Worm (Caenorhabditis elegans): ENCODE results near the gene nlp-19.

Gene nlp-19

DNA sequence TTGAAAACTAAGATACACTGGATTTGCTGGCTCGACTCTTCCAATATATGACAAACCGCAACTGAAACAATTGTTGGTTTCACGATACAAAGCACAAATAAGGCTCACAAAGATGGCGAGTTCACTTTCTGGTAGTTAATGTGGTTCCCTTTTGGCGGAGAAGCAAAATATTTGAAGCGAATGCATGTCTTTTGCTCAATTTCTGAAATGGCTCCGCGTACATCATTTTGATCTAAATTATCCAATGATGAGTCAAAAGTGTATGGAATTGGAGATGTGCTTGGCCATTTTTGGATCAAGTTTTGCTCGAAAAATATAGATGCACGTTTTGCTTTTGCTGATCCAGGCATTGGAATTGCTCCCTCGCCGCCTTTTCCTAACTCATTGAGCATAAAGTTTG lies 3.2 kb downstream of the nlp-19 start:
- no peak for TF ChIP-seq klf-2 (GFP tag; conservative IDR thresholded peaks at IDR 0.05)
- TF ChIP-seq ref-1 (GFP tag; conservative IDR thresholded peaks at IDR 0.05), result no peak
- TF ChIP-seq ztf-29 (GFP tag; IDR thresholded peaks at IDR 0.05), result no peak
- TF ChIP-seq med-1 (GFP tag; optimal IDR thresholded peaks at IDR 0.05; ENCODE audit: insufficient read depth), result no peak
- TF ChIP-seq T22C8.4 (GFP tag; IDR thresholded peaks at IDR 0.05), result no peak
- TF ChIP-seq flt-1 (GFP tag; IDR thresholded peaks at IDR 0.05), result no peak
- TF ChIP-seq cog-1 (tag; optimal IDR thresholded peaks at IDR 0.05), result no peak
- no peak for TF ChIP-seq ztf-23 (GFP tag; IDR thresholded peaks at IDR 0.05)
- no peak for TF ChIP-seq tab-1 (GFP tag; IDR thresholded peaks at IDR 0.05)

DNA sequence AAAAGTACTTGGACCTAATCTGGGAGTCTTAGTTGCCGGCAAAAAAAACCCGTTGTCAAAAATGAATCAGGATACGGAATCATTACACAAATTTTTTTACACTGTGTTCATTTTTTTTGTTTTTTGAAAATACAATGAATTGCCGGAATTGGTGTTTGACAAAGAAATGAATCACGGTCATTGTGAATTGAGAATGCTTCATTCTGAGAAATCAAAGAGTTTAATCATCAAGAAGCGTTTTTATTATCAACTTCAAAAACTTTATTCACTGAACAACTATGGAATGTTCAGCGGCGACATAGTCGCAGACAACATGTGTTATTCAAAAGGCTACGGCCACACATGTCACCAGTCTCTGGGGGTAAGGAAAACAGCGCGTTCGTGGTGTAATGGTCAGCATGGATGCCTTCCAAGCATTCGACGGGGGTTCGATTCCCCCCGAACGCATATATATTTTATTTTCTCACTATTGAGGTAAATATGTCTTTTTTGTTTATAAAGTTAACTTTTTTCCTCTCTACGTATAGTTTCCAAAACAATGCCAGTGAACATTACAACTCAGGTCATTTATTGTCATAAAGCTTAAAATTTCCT lies 5.0 kb downstream of the nlp-19 start, which contains the start of gene nas-10:
nas-10 (minus strand) TSS at position 51 of the 594 bp plus-strand sequence.
- TF ChIP-seq ztf-23 (GFP tag; IDR thresholded peaks at IDR 0.05) (peak; percentile 95), ref-1 (GFP tag; conservative IDR thresholded peaks at IDR 0.05) (peak; percentile 75), T22C8.4 (GFP tag; IDR thresholded peaks at IDR 0.05) (peak; percentile 90), flt-1 (GFP tag; IDR thresholded peaks at IDR 0.05) (peak; percentile 95), med-1 (GFP tag; optimal IDR thresholded peaks at IDR 0.05; ENCODE audit: insufficient read depth) (no peak), cog-1 (tag; optimal IDR thresholded peaks at IDR 0.05) (peak; percentile 79), klf-2 (GFP tag; conservative IDR thresholded peaks at IDR 0.05) (peak; percentile 87), ztf-29 (GFP tag; IDR thresholded peaks at IDR 0.05) (peak; percentile 82), tab-1 (GFP tag; IDR thresholded peaks at IDR 0.05) (peak; percentile 90)

DNA sequence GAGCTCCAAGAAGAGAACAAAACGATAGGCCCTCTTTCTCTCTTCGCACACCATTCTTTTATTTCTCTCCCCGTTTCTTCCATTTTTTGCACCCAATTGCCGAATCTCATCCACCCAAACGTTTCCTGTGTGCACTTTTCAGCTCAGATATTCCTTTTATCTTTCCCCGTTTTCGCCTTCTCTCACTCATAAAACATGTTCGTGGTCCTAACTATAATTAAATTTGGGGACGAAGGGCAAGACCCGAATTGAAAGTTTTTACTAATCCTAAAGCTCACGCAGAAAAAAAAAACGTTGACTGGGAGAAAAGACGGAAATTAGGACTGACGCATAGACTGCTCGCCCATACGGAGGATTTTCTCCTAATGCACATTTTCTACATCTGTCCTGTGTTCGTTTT lies 7.0 kb downstream of the nlp-19 start:
- TF ChIP-seq med-1 (GFP tag; optimal IDR thresholded peaks at IDR 0.05; ENCODE audit: insufficient read depth) (no peak), cog-1 (tag; optimal IDR thresholded peaks at IDR 0.05) (no peak), T22C8.4 (GFP tag; IDR thresholded peaks at IDR 0.05) (no peak), ztf-23 (GFP tag; IDR thresholded peaks at IDR 0.05) (no peak), ref-1 (GFP tag; conservative IDR thresholded peaks at IDR 0.05) (no peak)

DNA sequence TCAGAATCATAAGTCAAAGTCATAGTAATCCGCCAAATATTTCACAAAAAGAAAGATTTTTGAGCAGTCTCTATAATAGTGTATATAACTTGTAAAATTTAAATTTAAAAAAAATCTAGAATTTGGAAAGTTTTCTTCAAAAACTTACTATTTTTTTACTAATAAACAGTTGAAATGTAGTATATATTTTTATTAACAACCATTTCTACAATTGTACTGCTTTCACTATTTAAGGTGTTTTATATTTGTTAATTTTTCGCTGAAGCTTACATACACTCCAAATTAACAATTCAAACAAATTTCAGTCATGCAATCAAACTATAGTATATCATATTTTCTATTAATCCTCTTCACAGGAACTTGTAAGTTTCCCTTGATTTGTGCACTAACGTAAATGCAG lies 7.7 kb downstream of the nlp-19 start, which contains the start of gene lge-1:
lge-1 (plus strand) TSS at position 301 of the 400 bp plus-strand sequence.
- TF ChIP-seq flt-1 (GFP tag; IDR thresholded peaks at IDR 0.05) (no peak), ztf-29 (GFP tag; IDR thresholded peaks at IDR 0.05) (no peak)

DNA sequence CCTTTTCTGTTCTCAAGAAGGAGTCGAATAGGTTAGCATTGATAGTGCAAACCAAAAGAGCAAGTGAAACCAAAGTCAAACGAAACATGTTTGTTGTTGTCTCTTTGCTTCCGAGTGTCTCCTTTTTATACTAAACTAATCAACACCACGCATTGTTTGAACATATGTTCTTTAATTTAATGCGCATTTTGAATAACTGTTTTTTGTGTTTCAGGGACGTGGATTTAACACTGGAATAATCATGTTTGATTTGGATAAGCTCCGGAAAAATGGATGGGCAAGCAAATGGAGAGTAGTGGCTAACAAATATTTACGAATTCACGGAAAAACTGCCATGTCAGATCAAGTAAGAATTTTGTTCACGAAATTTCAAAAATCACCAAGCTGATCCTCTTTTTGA lies 9.2 kb downstream of the nlp-19 start, which contains the start of gene K09C8.9:
K09C8.9 (minus strand) TSS at position 101 of the 400 bp plus-strand sequence.
- TF ChIP-seq tab-1 (GFP tag; IDR thresholded peaks at IDR 0.05), result no peak

DNA sequence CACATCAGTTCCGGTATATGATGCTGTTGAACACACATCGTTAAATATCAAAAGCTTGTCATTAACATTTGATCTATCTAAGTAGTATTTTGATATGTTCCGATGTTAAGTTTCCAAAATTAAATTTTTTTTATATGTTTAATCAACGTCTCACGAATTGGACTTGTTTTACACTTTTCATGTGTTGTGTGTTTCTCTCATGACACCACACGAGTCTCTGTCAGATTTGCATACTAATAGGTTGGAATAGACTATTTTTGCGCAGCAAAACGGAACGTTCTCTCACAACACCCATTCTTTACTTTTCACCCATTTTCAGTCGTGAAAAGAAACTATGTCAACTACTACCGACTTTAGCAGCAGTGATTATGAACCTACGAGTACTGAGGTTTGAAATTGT lies 12.1 kb downstream of the nlp-19 start, which contains the start of gene K09C8.8:
K09C8.8 (plus strand) TSS at position 301 of the 400 bp plus-strand sequence.
- TF ChIP-seq ztf-29 (GFP tag; IDR thresholded peaks at IDR 0.05) (no peak), ref-1 (GFP tag; conservative IDR thresholded peaks at IDR 0.05) (no peak), med-1 (GFP tag; optimal IDR thresholded peaks at IDR 0.05; ENCODE audit: insufficient read depth) (no peak), tab-1 (GFP tag; IDR thresholded peaks at IDR 0.05) (no peak), ztf-23 (GFP tag; IDR thresholded peaks at IDR 0.05) (no peak)

DNA sequence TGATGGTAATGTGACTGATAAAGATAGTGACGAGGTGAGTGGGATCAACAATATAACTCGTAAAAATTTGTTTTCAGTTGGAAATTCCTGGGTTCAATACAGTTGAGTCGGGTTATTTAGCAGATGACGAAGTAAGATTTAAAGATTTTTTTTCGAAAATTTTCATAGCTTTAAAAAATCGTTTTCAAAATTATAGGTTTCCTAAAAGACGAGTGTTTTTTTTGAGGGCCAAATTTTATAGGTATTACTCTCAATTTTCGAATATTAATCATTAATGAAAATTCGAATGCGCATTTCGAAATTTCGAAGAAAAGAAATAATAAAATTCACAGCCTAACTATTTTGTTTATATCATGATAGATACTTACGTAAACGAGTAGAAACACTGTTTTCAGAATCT lies 12.6 kb downstream of the nlp-19 start:
- no peak for TF ChIP-seq med-1 (GFP tag; optimal IDR thresholded peaks at IDR 0.05; ENCODE audit: insufficient read depth)
- TF ChIP-seq tab-1 (GFP tag; IDR thresholded peaks at IDR 0.05), result no peak
- no peak for TF ChIP-seq ref-1 (GFP tag; conservative IDR thresholded peaks at IDR 0.05)
- TF ChIP-seq ztf-29 (GFP tag; IDR thresholded peaks at IDR 0.05), result no peak
- TF ChIP-seq klf-2 (GFP tag; conservative IDR thresholded peaks at IDR 0.05), result no peak
- no peak for TF ChIP-seq cog-1 (tag; optimal IDR thresholded peaks at IDR 0.05)
- TF ChIP-seq T22C8.4 (GFP tag; IDR thresholded peaks at IDR 0.05), result no peak

DNA sequence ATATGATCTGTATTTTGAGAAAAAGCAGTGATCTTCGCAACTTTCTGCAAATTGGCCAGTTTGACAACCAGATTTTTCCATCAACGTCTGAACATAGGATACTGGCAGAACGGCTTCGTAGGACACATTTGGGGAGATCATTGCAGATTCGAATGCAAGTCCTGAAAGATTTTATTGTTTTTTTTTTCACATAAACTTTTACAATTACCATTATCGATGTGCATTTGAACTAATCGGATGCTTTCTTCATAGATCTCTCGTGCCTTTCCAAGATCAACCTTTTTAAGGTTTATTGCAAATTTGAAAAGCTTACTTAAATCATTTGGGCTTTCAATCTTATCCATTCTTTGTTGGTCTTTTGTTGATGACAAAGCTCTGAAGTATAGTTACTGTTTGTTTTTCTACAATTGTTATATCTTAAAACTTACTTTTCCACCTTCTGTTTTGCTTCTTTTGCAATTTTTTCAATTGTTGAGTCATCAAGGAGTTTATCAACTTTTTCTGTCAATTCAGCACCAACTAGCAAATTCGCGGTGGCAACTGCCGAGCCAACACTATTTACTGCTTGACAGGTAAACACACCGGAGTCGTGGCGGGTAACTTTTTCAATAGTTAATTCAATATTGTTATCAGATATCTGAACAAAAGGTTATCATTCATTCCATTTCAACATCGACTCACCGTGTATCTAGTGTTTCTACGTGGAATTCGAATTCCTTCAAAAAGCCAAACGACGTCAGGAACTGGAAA lies 18.1 kb downstream of the nlp-19 start:
- TF ChIP-seq ref-1 (GFP tag; conservative IDR thresholded peaks at IDR 0.05), result no peak
- TF ChIP-seq klf-2 (GFP tag; conservative IDR thresholded peaks at IDR 0.05), result no peak
- no peak for TF ChIP-seq ztf-23 (GFP tag; IDR thresholded peaks at IDR 0.05)
- TF ChIP-seq tab-1 (GFP tag; IDR thresholded peaks at IDR 0.05), result no peak
- TF ChIP-seq ztf-29 (GFP tag; IDR thresholded peaks at IDR 0.05), result no peak
- TF ChIP-seq cog-1 (tag; optimal IDR thresholded peaks at IDR 0.05), result no peak
- no peak for TF ChIP-seq flt-1 (GFP tag; IDR thresholded peaks at IDR 0.05)
- TF ChIP-seq med-1 (GFP tag; optimal IDR thresholded peaks at IDR 0.05; ENCODE audit: insufficient read depth), result no peak
- no peak for TF ChIP-seq T22C8.4 (GFP tag; IDR thresholded peaks at IDR 0.05)

DNA sequence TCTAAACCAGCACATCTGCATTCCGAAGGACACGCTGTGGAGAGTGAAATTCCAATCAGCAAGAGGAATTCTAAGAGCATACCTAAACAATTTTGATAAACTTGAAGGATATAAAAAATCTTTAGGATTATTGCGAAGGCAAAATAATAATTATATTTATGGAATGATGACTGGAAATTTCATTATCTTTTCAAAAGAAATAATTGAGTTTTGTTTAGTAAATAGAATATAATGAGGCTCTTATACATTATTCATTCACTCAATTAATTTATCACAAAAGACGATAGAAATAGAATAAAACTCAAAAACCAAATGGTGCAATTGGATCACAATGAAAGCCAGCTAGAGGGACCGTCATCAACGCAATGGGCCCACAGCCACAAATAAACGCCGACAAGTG lies 20.7 kb downstream of the nlp-19 start, which contains the start of gene pxn-2:
pxn-2 (minus strand) TSS at position 101 of the 400 bp plus-strand sequence.
- TF ChIP-seq med-1 (GFP tag; optimal IDR thresholded peaks at IDR 0.05; ENCODE audit: insufficient read depth), result no peak
- TF ChIP-seq klf-2 (GFP tag; conservative IDR thresholded peaks at IDR 0.05), result no peak
- no peak for TF ChIP-seq ztf-29 (GFP tag; IDR thresholded peaks at IDR 0.05)
- no peak for TF ChIP-seq ztf-23 (GFP tag; IDR thresholded peaks at IDR 0.05)
- no peak for TF ChIP-seq T22C8.4 (GFP tag; IDR thresholded peaks at IDR 0.05)
- TF ChIP-seq ref-1 (GFP tag; conservative IDR thresholded peaks at IDR 0.05), result no peak
- no peak for TF ChIP-seq flt-1 (GFP tag; IDR thresholded peaks at IDR 0.05)
- no peak for TF ChIP-seq tab-1 (GFP tag; IDR thresholded peaks at IDR 0.05)

DNA sequence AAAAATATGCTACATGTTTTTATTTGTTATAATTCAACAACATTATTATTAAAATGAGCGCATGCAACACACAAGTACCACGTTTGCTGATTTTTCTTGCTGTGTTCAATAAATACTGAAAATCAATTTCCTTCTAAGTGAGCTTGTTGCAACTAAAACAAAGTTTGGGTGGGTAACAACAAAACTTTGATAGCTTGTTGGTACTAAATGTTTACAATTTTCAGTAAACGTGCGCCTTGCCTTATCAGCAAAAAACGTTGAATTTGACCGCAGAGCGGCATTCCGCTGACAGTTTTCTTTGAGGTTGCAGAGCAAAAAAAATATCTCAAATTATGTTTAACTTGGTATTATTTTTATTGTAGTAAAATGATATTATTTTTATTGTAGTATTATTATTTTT lies 22.8 kb downstream of the nlp-19 start:
- no peak for TF ChIP-seq flt-1 (GFP tag; IDR thresholded peaks at IDR 0.05)
- TF ChIP-seq klf-2 (GFP tag; conservative IDR thresholded peaks at IDR 0.05), result no peak
- no peak for TF ChIP-seq ref-1 (GFP tag; conservative IDR thresholded peaks at IDR 0.05)
- TF ChIP-seq ztf-29 (GFP tag; IDR thresholded peaks at IDR 0.05), result no peak
- no peak for TF ChIP-seq ztf-23 (GFP tag; IDR thresholded peaks at IDR 0.05)
- no peak for TF ChIP-seq med-1 (GFP tag; optimal IDR thresholded peaks at IDR 0.05; ENCODE audit: insufficient read depth)
- no peak for TF ChIP-seq tab-1 (GFP tag; IDR thresholded peaks at IDR 0.05)
- TF ChIP-seq cog-1 (tag; optimal IDR thresholded peaks at IDR 0.05), result no peak
- TF ChIP-seq T22C8.4 (GFP tag; IDR thresholded peaks at IDR 0.05), result no peak
